Worm (Caenorhabditis elegans) whole organism, L1 larva: ENCODE measurements around the gene paa-1.

Source experiments
- C04F5.9 ChIP-seq: sonication (generic microtip); optimal IDR thresholded peaks from 2 replicates; lab custom pipeline; 2016; ENCODE audit warnings: missing genetic modification characterization, missing compliant biosample characterization
- C16A3.4 ChIP-seq: fragments of 150-350 bp; optimal IDR thresholded peaks from 2 replicates; lab custom pipeline; 2014; ENCODE audit warnings: missing biosample characterization, missing genetic modification characterization
- aha-1 ChIP-seq: fragments of 150-350 bp; optimal IDR thresholded peaks from 2 replicates; lab custom pipeline; 2014; ENCODE audit warnings: missing biosample characterization, missing genetic modification characterization
- blmp-1 ChIP-seq: fragments of 150-350 bp; optimal IDR thresholded peaks from 2 replicates; lab custom pipeline; 2014; ENCODE audit warnings: missing biosample characterization, missing genetic modification characterization
- ceh-63 ChIP-seq: fragments of 200-800 bp; sonication (Bioruptor generic); optimal IDR thresholded peaks from 2 replicates; lab custom pipeline; 2018; ENCODE audit warnings: mild to moderate bottlenecking, missing genetic modification characterization, missing compliant biosample characterization
- dpl-1 ChIP-seq, 3 experiments: fragments of 150-350 bp in 2 of 3; sonication (generic microtip) in 1 of 3; optimal IDR thresholded peaks; 2 replicates each; lab custom pipeline; 2014 to 2017; ENCODE audit warnings: missing biosample characterization in 3 of 3, missing genetic modification characterization in 3 of 3, missing genetic modification reagents in 3 of 3
- efl-1 ChIP-seq, 4 experiments: fragments of 150-350 bp; optimal IDR thresholded peaks in 3 of 4; peaks in 1 of 4; 1 replicate in 1 of 4; 2 replicates in 3 of 4; lab custom pipeline; 2014; ENCODE audit warnings: missing biosample characterization in 2 of 4, missing genetic modification characterization in 2 of 4, missing genetic modification reagents in 2 of 4
- egl-27 ChIP-seq, 2 experiments: fragments of 150-350 bp in 1 of 2; sonication (generic microtip); optimal IDR thresholded peaks; 3 replicates each; lab custom pipeline; 2017 to 2018; ENCODE audit warnings: missing biosample characterization in 2 of 2, missing genetic modification characterization in 2 of 2, missing genetic modification reagents in 2 of 2
- elt-3 ChIP-seq, 6 experiments: fragments of 150-350 bp in 1 of 6; sonication (generic microtip); optimal IDR thresholded peaks; 2 replicates each; lab custom pipeline; 2017 to 2018; ENCODE audit warnings: missing biosample characterization in 6 of 6, missing genetic modification characterization in 6 of 6, inconsistent platforms in 1 of 6
- ets-5 ChIP-seq: fragments of 200-800 bp; sonication (Bioruptor generic); IDR thresholded peaks from 2 replicates; pipeline ENCODE4 v1.3.6; 2022; ENCODE audit warnings: missing genetic modification characterization, missing compliant biosample characterization
- fkh-10 ChIP-seq: sonication (generic microtip); optimal IDR thresholded peaks from 2 replicates; lab custom pipeline; 2017; ENCODE audit warnings: missing biosample characterization, missing genetic modification reagents, missing genetic modification characterization
- grh-1 ChIP-seq: fragments of 200-800 bp; sonication (Bioruptor generic); IDR thresholded peaks from 2 replicates; pipeline ENCODE4 v1.3.6; 2022; ENCODE audit warnings: missing genetic modification reagents, missing genetic modification characterization, missing compliant biosample characterization
- hlh-4 ChIP-seq: sonication (generic microtip); optimal IDR thresholded peaks from 2 replicates; lab custom pipeline; 2016; ENCODE audit warnings: mild to moderate bottlenecking, missing genetic modification characterization, missing compliant biosample characterization
- hpl-2 ChIP-seq: fragments of 150-350 bp; optimal IDR thresholded peaks from 2 replicates; lab custom pipeline; 2014; ENCODE audit warnings: missing biosample characterization, missing genetic modification reagents, missing genetic modification characterization
- isw-1 ChIP-seq: fragments of 200-800 bp; sonication (Bioruptor generic); IDR thresholded peaks from 2 replicates; pipeline ENCODE4 v1.3.6; 2022; ENCODE audit warnings: missing genetic modification characterization, missing compliant biosample characterization
- jun-1 ChIP-seq: fragments of 150-350 bp; optimal IDR thresholded peaks from 2 replicates; lab custom pipeline; 2014; ENCODE audit warnings: missing biosample characterization, missing genetic modification reagents, missing genetic modification characterization
- lin-13 ChIP-seq: fragments of 150-350 bp; optimal IDR thresholded peaks from 2 replicates; lab custom pipeline; 2014; ENCODE audit warnings: missing biosample characterization, missing genetic modification reagents, missing genetic modification characterization
- lin-15B ChIP-seq: fragments of 150-350 bp; sonication (generic microtip); optimal IDR thresholded peaks from 3 replicates; lab custom pipeline; 2014; ENCODE audit warnings: missing biosample characterization, missing genetic modification characterization
- lin-35 ChIP-seq, 2 experiments: fragments of 150-350 bp; optimal IDR thresholded peaks; 2 replicates each; lab custom pipeline; 2014; ENCODE audit warnings: missing biosample characterization in 2 of 2, missing genetic modification characterization in 2 of 2, missing genetic modification reagents in 2 of 2
- lsy-2 ChIP-seq, 2 experiments: fragments of 150-350 bp; optimal IDR thresholded peaks; 2 replicates each; lab custom pipeline; 2014; ENCODE audit warnings: missing biosample characterization in 2 of 2, missing genetic modification characterization in 2 of 2
- mab-9 ChIP-seq: fragments of 200-800 bp; sonication (Bioruptor generic); IDR thresholded peaks from 2 replicates; pipeline ENCODE4 v1.3.6; 2022; ENCODE audit warnings: missing genetic modification reagents, missing genetic modification characterization, missing compliant biosample characterization
- mdl-1 ChIP-seq, 2 experiments: fragments of 150-350 bp; optimal IDR thresholded peaks; 2 replicates each; lab custom pipeline; 2014 to 2017; ENCODE audit warnings: missing biosample characterization in 2 of 2, missing genetic modification characterization in 2 of 2, inconsistent platforms in 1 of 2
- mep-1 ChIP-seq: fragments of 150-350 bp; optimal IDR thresholded peaks from 2 replicates; lab custom pipeline; 2014; ENCODE audit warnings: missing biosample characterization, missing genetic modification characterization
- nhr-71 ChIP-seq: sonication (generic microtip); optimal IDR thresholded peaks from 2 replicates; lab custom pipeline; 2016; ENCODE audit warnings: mild to moderate bottlenecking, missing genetic modification characterization, moderate library complexity, missing compliant biosample characterization
- nhr-76 ChIP-seq: sonication (generic microtip); optimal IDR thresholded peaks from 2 replicates; lab custom pipeline; 2017; ENCODE audit warnings: missing biosample characterization, missing genetic modification characterization
- nhr-84 ChIP-seq: sonication (generic microtip); optimal IDR thresholded peaks from 2 replicates; lab custom pipeline; 2017; ENCODE audit warnings: missing biosample characterization, missing genetic modification characterization
- nhr-85 ChIP-seq: sonication (generic microtip); peaks from one replicate; lab custom pipeline; 2016; ENCODE audit warnings: missing genetic modification characterization, inconsistent platforms, missing compliant biosample characterization
- rnt-1 ChIP-seq: sonication (generic microtip); optimal IDR thresholded peaks from 2 replicates; lab custom pipeline; 2016; ENCODE audit warnings: mild to moderate bottlenecking, missing genetic modification characterization, moderate library complexity, missing compliant biosample characterization
- skn-1 ChIP-seq: fragments of 150-350 bp; optimal IDR thresholded peaks from 2 replicates; lab custom pipeline; 2014; ENCODE audit warnings: missing biosample characterization, missing genetic modification characterization
- sptf-1 ChIP-seq: fragments of 150-350 bp; optimal IDR thresholded peaks from 2 replicates; lab custom pipeline; 2014; ENCODE audit warnings: missing biosample characterization, missing genetic modification characterization
- tlp-1 ChIP-seq: fragments of 150-350 bp; optimal IDR thresholded peaks from 2 replicates; lab custom pipeline; 2014; ENCODE audit warnings: missing biosample characterization, missing genetic modification characterization
- unc-130 ChIP-seq: fragments of 150-350 bp; optimal IDR thresholded peaks from 2 replicates; lab custom pipeline; 2017; ENCODE audit warnings: missing biosample characterization, missing genetic modification characterization, inconsistent platforms
- unc-86 ChIP-seq: sonication (generic microtip); optimal IDR thresholded peaks from 2 replicates; lab custom pipeline; 2016; ENCODE audit warnings: missing genetic modification characterization, missing compliant biosample characterization
- vab-15 ChIP-seq: sonication (generic microtip); optimal IDR thresholded peaks from 2 replicates; lab custom pipeline; 2017; ENCODE audit warnings: missing genotype, mild to moderate bottlenecking, missing genetic modification characterization, missing compliant biosample characterization
- zag-1 ChIP-seq: fragments of 150-350 bp; optimal IDR thresholded peaks from 2 replicates; lab custom pipeline; 2014; ENCODE audit warnings: missing biosample characterization, missing genetic modification characterization
- zip-4 ChIP-seq: fragments of 200-800 bp; sonication (Bioruptor generic); optimal IDR thresholded peaks from 2 replicates; lab custom pipeline; 2018; ENCODE audit warnings: mild to moderate bottlenecking, missing genetic modification characterization, moderate library complexity, missing compliant biosample characterization
- ztf-11 ChIP-seq, 2 experiments: sonication (generic microtip); optimal IDR thresholded peaks; 2 replicates each; lab custom pipeline; 2016 to 2017; ENCODE audit warnings: missing genetic modification characterization in 2 of 2, missing biosample characterization in 1 of 2, missing compliant biosample characterization in 1 of 2
- ztf-4 ChIP-seq: fragments of 150-350 bp; optimal IDR thresholded peaks from 2 replicates; lab custom pipeline; 2014; ENCODE audit warnings: missing biosample characterization, missing genetic modification characterization

paa-1 gene

ce11 chrIII:5450430-5450829, at the start of gene paa-1:
TSS of gene paa-1 (plus strand) at chrIII:5450730.
- TF ChIP-seq efl-1 (optimal IDR thresholded peaks at IDR 0.05; lab: Kevin White, UChicago), result no peak
- peak in 1 of 2 experiments; percentile 35 for TF ChIP-seq efl-1 (GFP tag; optimal IDR thresholded peaks at IDR 0.05 in 1 of 2; lab: Kevin White, UChicago)
- no peak for TF ChIP-seq isw-1 (GFP tag; lab: Robert Waterston, UW)

DNA sequence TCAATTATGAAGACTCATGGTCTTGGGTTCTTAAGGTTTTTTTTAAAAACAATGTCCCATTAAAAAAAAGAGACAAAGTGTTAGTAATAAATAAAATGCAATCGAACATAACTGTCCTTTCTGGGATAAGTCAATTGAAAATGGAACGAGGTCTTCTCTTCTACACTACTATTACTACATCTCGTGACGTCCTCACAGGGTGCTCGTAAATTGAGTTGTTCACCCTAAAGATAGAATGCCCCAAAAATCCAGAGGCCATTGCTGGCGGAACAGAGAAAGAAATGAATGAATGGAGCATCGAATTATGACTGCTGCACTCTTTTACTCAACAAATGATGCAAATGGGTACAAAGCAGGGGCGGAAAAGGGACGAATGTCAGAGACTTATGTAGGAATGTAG, 48.1 kb upstream of the paa-1 start:
- TF ChIP-seq unc-130 (tag; lab: Kevin White, UChicago) (no peak), efl-1 (optimal IDR thresholded peaks at IDR 0.05; lab: Kevin White, UChicago) (no peak), efl-1 (GFP tag; optimal IDR thresholded peaks at IDR 0.05 in 1 of 2; lab: Kevin White, UChicago) (peak in 1 of 2 experiments; percentile 1)

ce11 chrIII:5404998-5405397, 45.5 kb upstream of the paa-1 start:
- TF ChIP-seq zip-4, result no peak
- no peak for TF ChIP-seq tlp-1 (tag; lab: Kevin White, UChicago)
- no peak for TF ChIP-seq lin-35 (GFP tag; optimal IDR thresholded peaks at IDR 0.05; lab: Kevin White, UChicago)
- no peak for TF ChIP-seq egl-27 (tag; optimal IDR thresholded peaks at IDR 0.05; lab: Kevin White, UChicago)
- no peak for TF ChIP-seq jun-1 (tag; lab: Kevin White, UChicago)
- no peak for TF ChIP-seq hlh-4 (tag; lab: Kevin White, UChicago)
- no peak for TF ChIP-seq nhr-84
- no peak for TF ChIP-seq aha-1 (tag; lab: Kevin White, UChicago)
- no peak for TF ChIP-seq zag-1 (tag; lab: Kevin White, UChicago)
- no peak for TF ChIP-seq hpl-2 (GFP tag; lab: Kevin White, UChicago)
- no peak for TF ChIP-seq nhr-76 (tag; lab: Kevin White, UChicago)
- no peak for TF ChIP-seq sptf-1 (tag; lab: Kevin White, UChicago)
- no peak for TF ChIP-seq ets-5 (GFP tag; lab: Robert Waterston, UW)
- TF ChIP-seq lin-13, result no peak
- no peak for TF ChIP-seq mab-9 (GFP tag; lab: Robert Waterston, UW)
- no peak for TF ChIP-seq unc-86 (tag; lab: Kevin White, UChicago)
- no peak for TF ChIP-seq nhr-71

DNA sequence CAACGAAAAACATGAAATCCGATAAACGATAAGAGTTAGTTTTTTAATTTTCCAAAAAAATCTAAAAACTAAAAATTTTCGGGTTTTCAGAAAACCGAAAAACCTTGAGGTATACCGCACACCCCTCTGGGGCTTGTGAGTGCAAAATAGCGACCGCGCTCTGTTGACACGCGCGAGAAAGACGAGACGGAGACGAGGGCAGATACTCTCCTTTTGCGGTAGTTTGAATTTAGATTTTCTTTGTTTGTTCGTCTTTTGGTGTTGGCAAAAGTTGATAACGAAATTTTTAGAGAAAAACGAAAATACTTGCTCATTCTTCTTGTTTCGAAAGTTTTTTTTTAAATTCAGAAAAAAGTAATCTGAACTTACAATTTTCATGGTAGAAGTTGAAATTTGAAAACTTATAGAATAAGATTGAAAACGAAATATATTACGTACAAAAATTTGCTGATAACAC, 44.9 kb upstream of the paa-1 start, which contains the start of the genes W03A5.2 and Y32H12A.8:
W03A5.2 (plus strand) TSS at position 407 of the 457 bp plus-strand sequence.
Y32H12A.8 (minus strand) TSS at position 410 of the 457 bp plus-strand sequence.
- no peak for TF ChIP-seq hpl-2 (GFP tag; lab: Kevin White, UChicago)
- no peak for TF ChIP-seq ztf-4 (tag; lab: Kevin White, UChicago)
- peak; percentile 11 for TF ChIP-seq mep-1 (tag; lab: Kevin White, UChicago)
- TF ChIP-seq blmp-1, result peak; percentile 34
- no peak for TF ChIP-seq ceh-63
- no peak for TF ChIP-seq ztf-11 (tag; optimal IDR thresholded peaks at IDR 0.05; lab: Kevin White, UChicago)
- peak; percentile 76 to 88 (median 82) for TF ChIP-seq dpl-1 (GFP tag; optimal IDR thresholded peaks at IDR 0.05; lab: Kevin White, UChicago)
- TF ChIP-seq rnt-1 (tag; lab: Kevin White, UChicago), result peak; percentile 28
- TF ChIP-seq lin-35 (GFP tag; optimal IDR thresholded peaks at IDR 0.05; lab: Kevin White, UChicago), result peak; percentile 72 to 95
- peak; percentile 41 for TF ChIP-seq nhr-85
- TF ChIP-seq lsy-2 (tag; optimal IDR thresholded peaks at IDR 0.05; lab: Kevin White, UChicago), result peak; percentile 9 to 79
- TF ChIP-seq mdl-1 (tag; optimal IDR thresholded peaks at IDR 0.05; lab: Kevin White, UChicago), result peak in 1 of 2 experiments; percentile 41
- TF ChIP-seq grh-1, result no peak
- TF ChIP-seq efl-1 (optimal IDR thresholded peaks at IDR 0.05; lab: Kevin White, UChicago), result peak; percentile 46 to 88
- peak; percentile 86 to 98 for TF ChIP-seq efl-1 (GFP tag; optimal IDR thresholded peaks at IDR 0.05 in 1 of 2; lab: Kevin White, UChicago)
- TF ChIP-seq C04F5.9 (tag; lab: Kevin White, UChicago), result no peak
- TF ChIP-seq fkh-10 (GFP tag; lab: Kevin White, UChicago), result no peak
- TF ChIP-seq isw-1 (GFP tag; lab: Robert Waterston, UW), result peak; percentile 6; the same call in 1 of the 2 replicates
- no peak for TF ChIP-seq unc-130 (tag; lab: Kevin White, UChicago)
- TF ChIP-seq vab-15 (tag; lab: Kevin White, UChicago), result no peak
- TF ChIP-seq C16A3.4, result peak; percentile 31
- TF ChIP-seq elt-3 (tag; optimal IDR thresholded peaks at IDR 0.05; lab: Kevin White, UChicago), result peak in 1 of 6 experiments; percentile 15
- peak; percentile 55 for TF ChIP-seq lin-15B (tag; lab: Kevin White, UChicago)
- TF ChIP-seq skn-1 (tag; lab: Kevin White, UChicago), result peak; percentile 28
